Worm (Caenorhabditis elegans) whole organism, L2 larva: ENCODE results near the gene Y47D7A.18.

ENCODE experiments used
- R02D3.7 ChIP-seq: fragments of 150-350 bp; optimal IDR thresholded peaks from 2 replicates; lab custom pipeline; 2014; ENCODE audit warnings: missing biosample characterization, missing genetic modification characterization
- blmp-1 ChIP-seq: sonication (generic microtip); optimal IDR thresholded peaks from 2 replicates; lab custom pipeline; 2017; ENCODE audit warnings: missing genetic modification characterization, mild to moderate bottlenecking, missing compliant biosample characterization, antibody characterized with exemption, moderate library complexity; ENCODE audit not compliant: insufficient read depth
- ceh-16 ChIP-seq: fragments of 150-350 bp; optimal IDR thresholded peaks from 2 replicates; lab custom pipeline; 2014; ENCODE audit warnings: missing biosample characterization, missing genetic modification characterization
- dmd-4 ChIP-seq: sonication (generic microtip); optimal IDR thresholded peaks from 2 replicates; lab custom pipeline; 2017; ENCODE audit warnings: missing biosample characterization, missing genetic modification characterization
- elt-3 ChIP-seq: sonication (generic microtip); optimal IDR thresholded peaks from 2 replicates; lab custom pipeline; 2017; ENCODE audit warnings: missing biosample characterization, missing genetic modification characterization
- gmeb-1 ChIP-seq: fragments of 150-350 bp; optimal IDR thresholded peaks from 2 replicates; lab custom pipeline; 2014; ENCODE audit warnings: missing biosample characterization, missing genetic modification characterization
- lin-11 ChIP-seq: fragments of 150-350 bp; sonication (generic microtip); optimal IDR thresholded peaks from 2 replicates; lab custom pipeline; 2014; ENCODE audit warnings: missing biosample characterization, missing genetic modification characterization, inconsistent platforms, mixed read lengths
- lin-13 ChIP-seq: fragments of 150-350 bp; optimal IDR thresholded peaks from 2 replicates; lab custom pipeline; 2014; ENCODE audit warnings: missing biosample characterization, missing genetic modification reagents, missing genetic modification characterization
- nhr-11 ChIP-seq: fragments of 150-350 bp; optimal IDR thresholded peaks from 2 replicates; lab custom pipeline; 2014; ENCODE audit warnings: missing biosample characterization, missing genetic modification characterization
- nhr-77 ChIP-seq: fragments of 150-350 bp; optimal IDR thresholded peaks from 2 replicates; lab custom pipeline; 2014; ENCODE audit warnings: missing biosample characterization, missing genetic modification characterization
- skn-1 ChIP-seq: sonication (generic microtip); optimal IDR thresholded peaks from 2 replicates; lab custom pipeline; 2017; ENCODE audit warnings: missing biosample characterization, missing genetic modification characterization
- snpc-4 ChIP-seq: fragments of 150-350 bp; optimal IDR thresholded peaks from 2 replicates; lab custom pipeline; 2014; ENCODE audit warnings: missing biosample characterization, missing genetic modification characterization
- unc-62 ChIP-seq: fragments of 150-350 bp; optimal IDR thresholded peaks from 2 replicates; lab custom pipeline; 2014; ENCODE audit warnings: missing biosample characterization, missing genetic modification reagents, missing genetic modification characterization

DNA sequence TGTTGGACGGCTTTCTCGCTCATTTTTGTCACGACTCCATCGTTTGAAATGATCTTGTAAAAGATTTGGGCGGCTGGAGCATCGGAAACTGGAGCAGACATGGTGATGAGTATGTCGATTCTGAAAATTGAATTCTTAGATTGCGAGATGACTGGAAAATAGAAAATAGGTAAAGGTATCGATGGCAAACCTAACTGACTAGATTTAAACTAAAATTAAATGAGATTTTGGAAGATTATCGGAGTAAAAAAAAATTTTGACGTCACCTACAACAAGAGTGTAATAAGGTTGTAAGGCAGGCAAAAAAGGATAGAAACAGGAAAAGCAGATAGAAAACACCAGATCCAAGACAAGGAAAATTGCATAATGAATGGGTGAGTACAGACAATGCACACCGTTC is 4.9 kb upstream of the Y47D7A.18 start, which contains the start of gene skr-14:
- TF ChIP-seq blmp-1 (tag; lab: Kevin White, UChicago) (no peak), ceh-16 (tag; lab: Kevin White, UChicago) (no peak), snpc-4 (no peak), nhr-77 (no peak), lin-13 (GFP tag; lab: Kevin White, UChicago) (no peak), R02D3.7 (tag; lab: Kevin White, UChicago) (no peak), dmd-4 (tag; lab: Kevin White, UChicago) (no peak), unc-62 (GFP tag; lab: Kevin White, UChicago) (no peak), elt-3 (tag; lab: Kevin White, UChicago) (no peak), lin-11 (tag; lab: Kevin White, UChicago) (no peak), skn-1 (tag; lab: Kevin White, UChicago) (no peak), nhr-11 (tag; lab: Kevin White, UChicago) (no peak), gmeb-1 (no peak)
